Worm (Caenorhabditis elegans) whole organism, L4/young adult: ENCODE results near the gene C41G6.12.
"Not testable (repeated sequence)": the region's sequence is repeated elsewhere in the genome, so short reads cannot be mapped to it uniquely, and the experiment has no call there.

Experiments used
- W03F9.2 ChIP-seq: fragments of 150-350 bp; optimal IDR thresholded peaks from 2 replicates; lab custom pipeline; 2014; ENCODE audit warnings: missing biosample characterization, missing genetic modification characterization
- dao-5 ChIP-seq: sonication (generic microtip); optimal IDR thresholded peaks from 2 replicates; lab custom pipeline; 2016; ENCODE audit warnings: missing genotype, missing genetic modification characterization, moderate library complexity, missing compliant biosample characterization
- him-1 ChIP-seq: sonication (generic microtip); optimal IDR thresholded peaks from 2 replicates; lab custom pipeline; 2016; ENCODE audit warnings: missing genotype, missing genetic modification reagents, missing genetic modification characterization, missing compliant biosample characterization

Gene C41G6.12

DNA sequence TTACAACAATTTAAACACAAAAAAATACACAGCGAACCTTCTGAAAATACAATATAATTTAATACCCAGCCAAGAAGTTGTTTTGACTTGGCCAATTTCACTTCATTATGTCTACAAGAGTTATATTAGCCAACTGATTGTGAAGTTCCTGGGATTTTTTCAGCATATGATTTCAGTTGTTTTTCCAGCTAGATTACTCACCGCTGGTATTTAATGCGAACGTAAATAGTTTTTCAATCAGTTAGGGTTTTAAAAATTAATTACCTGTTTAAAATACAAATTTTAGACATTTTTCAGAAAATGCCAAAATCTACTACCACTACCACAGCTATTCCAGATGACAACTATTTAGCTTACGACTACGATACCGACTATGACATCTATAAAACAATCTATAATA is 18.1 kb upstream of the C41G6.12 start, which contains the start of gene srw-14:
TSS of gene srw-14 (plus strand) at position 301 of the 400 bp plus-strand sequence.
- TF ChIP-seq W03F9.2 (tag; lab: Kevin White, UChicago) (no peak), him-1 (no peak), dao-5 (tag; lab: Kevin White, UChicago) (no peak)

DNA sequence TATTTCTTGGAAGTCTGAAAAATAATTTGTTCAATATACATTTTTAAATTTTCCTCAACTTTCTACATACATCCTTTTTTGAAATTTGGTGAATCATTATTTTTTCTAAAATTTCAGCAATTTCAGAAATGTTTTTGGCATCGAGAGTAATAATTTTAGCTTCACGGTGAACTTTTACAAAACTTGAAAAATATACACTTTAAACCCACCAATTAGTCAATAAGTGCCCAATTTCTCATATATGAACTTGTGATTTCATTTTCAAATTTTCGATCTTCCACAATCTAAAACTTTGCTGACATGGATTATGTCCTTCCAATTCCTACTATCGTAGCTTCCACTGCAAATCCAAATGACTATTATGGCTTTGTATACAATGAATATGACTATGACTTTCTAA is 16.1 kb upstream of the C41G6.12 start, which contains the start of gene srw-24:
TSS of gene srw-24 (plus strand) at position 301 of the 400 bp plus-strand sequence.
- TF ChIP-seq him-1 (no peak), dao-5 (tag; lab: Kevin White, UChicago) (no peak), W03F9.2 (tag; lab: Kevin White, UChicago) (no peak)

DNA sequence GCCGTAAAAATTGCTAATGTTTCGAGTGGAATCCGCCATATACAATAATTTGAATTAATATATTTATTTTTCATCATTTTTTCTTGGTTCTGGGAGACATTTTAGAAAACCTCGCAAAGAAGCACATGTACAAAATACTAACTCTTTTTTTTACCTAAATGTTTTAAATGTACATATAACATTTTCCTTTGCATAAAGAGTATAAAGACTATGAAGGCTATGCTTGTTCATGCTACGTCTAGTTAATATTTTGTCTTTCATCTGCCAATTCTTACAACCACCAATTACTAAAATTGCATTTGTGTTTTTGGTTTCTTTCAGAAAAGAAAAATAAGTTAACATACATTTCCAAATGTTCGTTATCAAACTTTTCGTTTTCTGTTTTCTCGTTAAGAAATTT is 13.7 kb upstream of the C41G6.12 start, which contains the start of gene irld-25:
TSS of gene irld-25 (plus strand) at position 301 of the 400 bp plus-strand sequence.
- no peak for TF ChIP-seq dao-5 (tag; lab: Kevin White, UChicago)
- TF ChIP-seq W03F9.2 (tag; lab: Kevin White, UChicago) = no peak
- no peak for TF ChIP-seq him-1

DNA sequence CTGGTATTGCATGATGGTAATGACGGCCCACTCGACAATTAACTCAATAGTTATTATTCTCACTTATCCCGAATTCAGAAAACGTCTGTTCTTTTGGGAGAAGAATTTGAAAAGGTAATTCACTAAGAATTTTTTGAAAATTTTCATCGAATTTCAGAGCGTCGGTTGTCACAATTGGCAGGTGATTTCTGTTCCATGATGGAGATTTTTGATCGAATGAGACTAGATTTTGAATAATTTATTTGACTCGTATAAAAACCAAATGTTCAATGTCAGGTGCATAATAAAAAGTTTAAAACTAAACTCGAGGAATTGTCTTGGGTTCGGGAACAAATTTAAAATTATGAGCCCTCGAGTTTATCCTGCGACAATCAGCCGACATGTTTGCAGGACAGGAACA is 9.1 kb upstream of the C41G6.12 start, which contains the start of gene sri-25:
TSS of gene sri-25 (plus strand) at position 301 of the 400 bp plus-strand sequence.
- no peak for TF ChIP-seq him-1
- no peak for TF ChIP-seq W03F9.2 (tag; lab: Kevin White, UChicago)
- TF ChIP-seq dao-5 (tag; lab: Kevin White, UChicago) = no peak

DNA sequence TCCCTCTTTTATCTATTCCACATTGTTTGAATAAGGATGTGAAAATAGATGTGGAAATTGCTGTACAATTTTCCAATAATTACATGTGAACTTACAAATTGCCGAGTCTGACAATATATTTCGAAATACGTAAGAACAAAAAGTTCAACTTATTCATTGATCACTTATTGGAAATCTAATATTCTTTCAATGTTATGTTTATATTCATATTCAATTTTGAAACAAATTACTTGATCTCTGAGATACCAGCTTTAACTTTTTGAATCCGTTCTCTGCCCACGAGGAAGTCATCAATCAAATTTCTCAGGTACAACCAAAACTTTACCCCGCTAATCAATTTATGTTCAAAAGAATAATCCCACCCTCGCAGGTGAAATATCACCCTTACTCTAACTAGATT is 7.6 kb upstream of the C41G6.12 start, which contains the start of gene sri-26:
TSS of gene sri-26 (plus strand) at position 301 of the 400 bp plus-strand sequence.
- TF ChIP-seq W03F9.2 (tag; lab: Kevin White, UChicago); him-1; dao-5 (tag; lab: Kevin White, UChicago): not testable (repeated sequence)

DNA sequence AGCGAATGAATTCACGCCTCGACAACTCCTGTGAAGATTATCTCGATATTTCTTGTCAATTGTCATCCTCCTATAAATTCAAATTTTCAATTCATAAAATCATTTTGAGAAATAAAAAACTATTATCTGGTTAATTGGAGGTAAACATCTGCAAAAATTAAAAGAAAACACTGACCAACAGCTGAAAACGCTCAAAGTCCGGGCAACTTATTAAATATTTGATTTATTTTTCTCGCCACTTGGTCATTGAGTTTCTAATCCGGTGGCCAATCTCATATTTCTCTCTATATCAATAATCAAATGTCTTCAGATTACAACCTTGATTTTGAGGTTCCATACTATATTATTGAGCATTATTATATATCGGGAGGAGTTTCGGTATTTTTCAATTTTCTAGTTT is 4.3 kb upstream of the C41G6.12 start, which contains the start of gene sri-24:
TSS of gene sri-24 (plus strand) at position 301 of the 400 bp plus-strand sequence.
- not testable (repeated sequence) for TF ChIP-seq dao-5 (tag; lab: Kevin White, UChicago); him-1; W03F9.2 (tag; lab: Kevin White, UChicago)

DNA sequence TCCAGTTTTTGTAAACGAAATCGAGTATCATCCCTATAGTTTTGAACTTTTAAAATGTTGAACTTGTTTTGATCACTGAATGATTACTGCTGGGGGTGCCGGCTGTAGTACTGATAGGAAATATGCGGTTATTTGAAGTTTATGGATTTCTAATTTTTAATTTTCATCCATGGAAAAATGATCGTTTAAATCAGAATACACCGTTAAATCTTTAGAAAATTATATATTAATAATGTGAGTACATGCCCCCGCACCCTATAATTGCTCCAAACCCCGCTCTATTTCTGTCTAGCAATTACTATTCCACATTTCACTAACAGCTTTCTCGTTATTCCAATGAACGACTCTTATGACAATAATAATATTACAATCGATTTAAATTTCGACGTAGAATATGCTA is 7.8 kb downstream of the C41G6.12 start, which contains the start of gene Y75B12B.10:
TSS of gene Y75B12B.10 (plus strand) at position 301 of the 400 bp plus-strand sequence.
- TF ChIP-seq dao-5 (tag; lab: Kevin White, UChicago) = no peak
- no peak for TF ChIP-seq him-1
- TF ChIP-seq W03F9.2 (tag; lab: Kevin White, UChicago) = no peak

DNA sequence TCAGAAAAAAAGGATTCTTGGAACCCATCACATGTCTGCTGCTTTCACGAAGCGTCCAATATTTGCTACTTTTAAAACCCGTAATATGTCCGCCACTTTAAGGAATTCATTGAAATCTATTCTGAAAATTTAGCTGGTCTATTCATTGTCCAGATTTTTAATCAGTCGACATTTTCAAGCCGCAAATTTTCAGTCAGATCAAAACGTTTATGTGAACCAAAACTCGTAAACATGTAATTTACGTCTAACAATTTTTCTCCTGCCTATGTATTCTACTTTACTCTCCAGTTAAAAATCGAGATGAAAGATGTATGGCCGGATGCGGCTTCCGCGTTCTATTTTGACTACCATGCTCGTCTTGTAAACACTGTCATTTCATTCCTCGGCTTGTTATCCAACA is 9.6 kb downstream of the C41G6.12 start, which contains the start of gene srw-1:
TSS of gene srw-1 (plus strand) at position 301 of the 400 bp plus-strand sequence.
- TF ChIP-seq him-1 (no peak), W03F9.2 (tag; lab: Kevin White, UChicago) (no peak), dao-5 (tag; lab: Kevin White, UChicago) (no peak)

DNA sequence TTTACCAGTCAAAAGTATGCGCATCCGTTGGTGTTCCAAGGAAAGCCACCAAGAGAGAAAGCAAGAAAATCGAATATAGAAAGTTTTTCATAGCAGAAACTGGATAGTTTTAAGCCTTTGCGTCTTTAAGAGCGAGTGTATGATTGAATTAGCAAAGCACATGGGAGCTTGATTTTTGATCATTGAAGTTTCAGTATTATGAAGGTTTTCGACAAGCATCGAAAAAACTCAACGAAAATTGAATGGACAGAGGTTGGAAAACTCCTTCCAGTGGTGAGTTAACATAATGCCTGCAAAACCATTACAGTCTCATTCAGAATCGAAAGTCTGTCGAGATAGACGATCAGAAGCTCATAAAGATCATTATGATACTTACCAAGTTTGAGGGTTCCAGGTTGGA is 13.7 kb downstream of the C41G6.12 start, which contains the start of gene Y75B12B.13:
TSS of gene Y75B12B.13 (minus strand) at position 101 of the 400 bp plus-strand sequence.
- no peak for TF ChIP-seq him-1
- no peak for TF ChIP-seq W03F9.2 (tag; lab: Kevin White, UChicago)
- TF ChIP-seq dao-5 (tag; lab: Kevin White, UChicago) = no peak

DNA sequence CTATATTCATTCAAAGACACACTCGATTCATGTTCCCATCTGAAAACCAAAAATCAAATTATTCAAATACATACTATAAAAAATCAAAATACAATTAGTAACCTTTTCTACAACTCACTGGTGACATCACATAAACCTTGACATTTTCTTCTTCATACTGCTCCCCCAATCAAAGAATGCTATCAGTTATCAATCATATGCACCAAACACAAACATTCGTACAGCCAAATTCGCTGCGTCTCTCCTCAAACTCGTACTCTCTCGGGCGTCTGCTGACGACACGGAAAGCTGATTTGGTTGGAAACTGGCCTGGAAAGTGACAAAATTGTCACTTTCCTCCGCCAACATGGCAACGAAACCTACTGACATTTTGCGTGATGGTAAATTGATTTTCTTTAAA is 15.2 kb downstream of the C41G6.12 start, which contains the start of gene plc-2:
TSS of gene plc-2 (plus strand) at position 196 of the 400 bp plus-strand sequence.
- no peak for TF ChIP-seq W03F9.2 (tag; lab: Kevin White, UChicago)
- TF ChIP-seq him-1 = no peak
- TF ChIP-seq dao-5 (tag; lab: Kevin White, UChicago) = no peak

DNA sequence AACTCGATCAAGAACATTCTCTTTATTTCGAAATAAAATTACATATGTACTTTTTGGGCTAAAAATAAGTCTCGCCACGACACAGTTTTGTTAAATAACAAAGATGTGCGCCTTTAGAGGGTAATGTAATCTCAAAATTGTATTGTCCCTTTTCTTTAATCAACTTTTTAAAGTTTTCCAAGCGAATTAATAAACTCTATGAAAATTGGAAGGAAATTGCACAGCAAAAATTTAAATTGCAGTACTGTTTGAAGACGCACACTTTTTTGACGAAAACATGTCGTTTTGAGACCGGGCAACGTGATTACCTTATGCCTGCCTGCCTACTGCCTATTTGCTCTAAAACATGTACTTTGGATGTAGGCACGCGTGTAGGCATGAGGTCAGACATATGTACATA is 15.6 kb downstream of the C41G6.12 start:
- TF ChIP-seq W03F9.2 (tag; lab: Kevin White, UChicago) (no peak), dao-5 (tag; lab: Kevin White, UChicago) (no peak), him-1 (no peak)

DNA sequence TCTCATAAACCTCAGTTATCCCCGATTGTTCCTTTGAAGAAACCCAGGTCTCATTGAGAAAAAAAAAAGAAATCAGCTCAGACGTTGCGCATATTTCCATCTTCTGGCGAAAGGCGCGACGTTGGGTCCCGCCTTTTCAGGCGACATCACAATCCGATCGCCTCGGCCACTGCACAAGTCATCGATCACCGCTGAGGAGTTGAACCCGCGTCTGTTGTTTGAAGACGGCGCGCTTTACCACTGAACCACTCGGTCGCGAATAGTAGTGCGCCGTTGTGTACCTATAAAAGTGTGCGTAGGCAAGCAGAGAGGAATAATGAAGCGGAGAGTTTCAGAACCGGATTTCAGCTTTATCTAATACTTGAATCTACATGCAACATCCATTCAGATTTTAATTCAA is 16.7 kb downstream of the C41G6.12 start, which contains the start of gene Y75B12B.11:
TSS of gene Y75B12B.11 (plus strand) at position 394 of the 400 bp plus-strand sequence.
- peak; percentile 43 for TF ChIP-seq W03F9.2 (tag; lab: Kevin White, UChicago)
- TF ChIP-seq dao-5 (tag; lab: Kevin White, UChicago) = peak; percentile 95
- no peak for TF ChIP-seq him-1

DNA sequence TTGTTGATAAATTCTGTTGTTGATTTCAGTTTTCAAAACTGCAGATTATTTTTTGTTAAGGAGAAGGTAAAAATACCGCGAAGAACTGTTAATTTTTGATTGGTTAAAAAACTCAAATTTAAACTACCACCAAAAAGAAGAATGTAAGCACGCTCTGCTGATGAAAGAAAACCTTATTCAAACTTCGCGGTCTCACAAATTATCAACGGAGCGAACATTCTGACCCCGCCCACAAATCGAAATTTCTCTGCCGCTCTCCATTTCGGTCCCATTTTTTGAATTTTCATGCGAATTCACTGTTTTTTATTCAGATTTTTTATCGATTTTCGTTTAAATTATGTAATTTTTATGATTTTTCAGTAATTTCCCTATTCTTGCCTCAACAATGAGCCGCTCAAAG is 18.0 kb downstream of the C41G6.12 start, which contains the start of gene cyn-3:
TSS of gene cyn-3 (plus strand) at position 361 of the 400 bp plus-strand sequence.
- TF ChIP-seq W03F9.2 (tag; lab: Kevin White, UChicago) = peak; percentile 92
- no peak for TF ChIP-seq him-1
- no peak for TF ChIP-seq dao-5 (tag; lab: Kevin White, UChicago)
